Worm (Caenorhabditis elegans) whole organism, L1 larva: ENCODE results near the gene ZK899.6.

Experiments
- blmp-1 ChIP-seq: fragments of 150-350 bp; optimal IDR thresholded peaks from 2 replicates; lab custom pipeline; 2014; ENCODE audit warnings: missing biosample characterization, missing genetic modification characterization
- ceh-82 ChIP-seq, 3 experiments: fragments of 150-350 bp in 1 of 3; sonication (generic microtip) in 2 of 3; optimal IDR thresholded peaks; 2 replicates each; lab custom pipeline; 2014 to 2017; ENCODE audit warnings: missing biosample characterization in 3 of 3, missing genetic modification characterization in 3 of 3
- efl-1 ChIP-seq, 4 experiments: fragments of 150-350 bp; optimal IDR thresholded peaks in 3 of 4; peaks in 1 of 4; 1 replicate in 1 of 4; 2 replicates in 3 of 4; lab custom pipeline; 2014; ENCODE audit warnings: missing biosample characterization in 2 of 4, missing genetic modification characterization in 2 of 4, missing genetic modification reagents in 2 of 4
- elt-3 ChIP-seq, 6 experiments: fragments of 150-350 bp in 1 of 6; sonication (generic microtip); optimal IDR thresholded peaks; 2 replicates each; lab custom pipeline; 2017 to 2018; ENCODE audit warnings: missing biosample characterization in 6 of 6, missing genetic modification characterization in 6 of 6, inconsistent platforms in 1 of 6
- lin-15B ChIP-seq: fragments of 150-350 bp; sonication (generic microtip); optimal IDR thresholded peaks from 3 replicates; lab custom pipeline; 2014; ENCODE audit warnings: missing biosample characterization, missing genetic modification characterization
- mdl-1 ChIP-seq, 2 experiments: fragments of 150-350 bp; optimal IDR thresholded peaks; 2 replicates each; lab custom pipeline; 2014 to 2017; ENCODE audit warnings: missing biosample characterization in 2 of 2, missing genetic modification characterization in 2 of 2, inconsistent platforms in 1 of 2
- nhr-77 ChIP-seq: fragments of 150-350 bp; optimal IDR thresholded peaks from 2 replicates; lab custom pipeline; 2014; ENCODE audit warnings: missing biosample characterization, missing genetic modification characterization
- nhr-84 ChIP-seq: sonication (generic microtip); optimal IDR thresholded peaks from 2 replicates; lab custom pipeline; 2017; ENCODE audit warnings: missing biosample characterization, missing genetic modification characterization
- sup-37 ChIP-seq: fragments of 200-800 bp; sonication (Bioruptor generic); optimal IDR thresholded peaks from 2 replicates; lab custom pipeline; 2018; ENCODE audit warnings: mild to moderate bottlenecking, missing genetic modification characterization, missing compliant biosample characterization
- unc-98 ChIP-seq: fragments of 200-800 bp; sonication (Bioruptor generic); IDR thresholded peaks from 2 replicates; pipeline ENCODE4 v1.3.6; 2022; ENCODE audit warnings: missing genetic modification characterization, missing compliant biosample characterization
- xbp-1 ChIP-seq: sonication (generic microtip); optimal IDR thresholded peaks from 2 replicates; lab custom pipeline; 2016; ENCODE audit warnings: missing genetic modification characterization, missing compliant biosample characterization

DNA sequence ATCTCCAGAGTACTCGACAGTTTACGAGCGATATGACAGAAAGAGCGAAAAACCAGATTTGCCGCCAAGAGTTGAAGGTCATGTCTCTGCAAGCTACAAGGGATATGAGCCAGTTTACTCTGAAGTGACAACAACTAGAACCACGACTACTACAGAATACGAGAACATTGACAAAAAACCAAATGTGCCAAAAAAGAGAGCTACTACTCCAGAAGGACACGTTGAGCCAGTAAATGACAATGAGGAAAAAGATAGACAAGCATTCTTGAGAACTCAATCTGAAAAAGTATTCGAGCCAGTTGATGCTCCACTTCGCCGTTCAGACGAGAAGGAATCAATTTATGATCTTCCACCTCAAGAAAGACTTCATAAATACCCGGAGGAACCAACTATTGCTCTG, 45.8 kb upstream of the ZK899.6 start:
- TF ChIP-seq lin-15B (tag; lab: Kevin White, UChicago) (no peak), efl-1 (optimal IDR thresholded peaks at IDR 0.05; lab: Kevin White, UChicago) (no peak), efl-1 (GFP tag; optimal IDR thresholded peaks at IDR 0.05 in 1 of 2; lab: Kevin White, UChicago) (no peak), nhr-84 (tag; lab: Kevin White, UChicago) (no peak), unc-98 (GFP tag; lab: Robert Waterston, UW) (no peak), ceh-82 (tag; optimal IDR thresholded peaks at IDR 0.05; lab: Kevin White, UChicago) (no peak), nhr-77 (tag; lab: Kevin White, UChicago) (no peak), sup-37 (no peak), xbp-1 (tag; lab: Kevin White, UChicago) (no peak), mdl-1 (tag; optimal IDR thresholded peaks at IDR 0.05; lab: Kevin White, UChicago) (no peak), elt-3 (tag; optimal IDR thresholded peaks at IDR 0.05; lab: Kevin White, UChicago) (no peak), blmp-1 (tag; lab: Kevin White, UChicago) (no peak)
